Fruit fly (Drosophila melanogaster) whole organism, embryonic: ENCODE measurements around the gene Cyp6d4.

Experiments used
- ATbp ChIP-seq: fragments of 200-800 bp; sonication (Bioruptor generic); optimal IDR thresholded peaks from 2 replicates; lab custom pipeline; 2017; ENCODE audit warnings: missing biosample characterization, mild to moderate bottlenecking, missing genetic modification characterization, missing genetic modification reagents
- Atf3 ChIP-seq: fragments of 200-800 bp; sonication (Bioruptor generic); optimal IDR thresholded peaks from 3 replicates; lab custom pipeline; 2016; ENCODE audit warnings: missing biosample characterization, missing genetic modification characterization
- Atf6 ChIP-seq: fragments of 200-800 bp; sonication (Bioruptor generic); IDR thresholded peaks from 2 replicates; pipeline ENCODE4 v1.3.6; 2022; ENCODE audit warnings: missing biosample characterization, missing genetic modification characterization
- BEAF-32 ChIP-seq: fragments of 200-800 bp; sonication (Bioruptor generic); optimal IDR thresholded peaks from 3 replicates; lab custom pipeline; 2017; ENCODE audit warnings: missing biosample characterization, missing genetic modification characterization, mild to moderate bottlenecking, moderate library complexity, missing genetic modification reagents
- CG10366 ChIP-seq: fragments of 200-800 bp; sonication (Bioruptor generic); IDR thresholded peaks from 2 replicates; pipeline ENCODE4 v1.3.6; 2022; ENCODE audit warnings: missing biosample characterization, missing genetic modification characterization
- CG11696 ChIP-seq: fragments of 200-800 bp; sonication (Bioruptor generic); IDR thresholded peaks from 2 replicates; pipeline ENCODE4 v1.3.6; 2022; ENCODE audit warnings: missing biosample characterization, missing genetic modification characterization
- CG12299 ChIP-seq: fragments of 200-800 bp; sonication (Bioruptor generic); optimal IDR thresholded peaks from 2 replicates; lab custom pipeline; 2018; ENCODE audit warnings: missing biosample characterization, mild to moderate bottlenecking, missing genetic modification characterization
- CG16863 ChIP-seq: fragments of 200-800 bp; sonication (Bioruptor generic); optimal IDR thresholded peaks from 3 replicates; lab custom pipeline; 2016; ENCODE audit warnings: missing biosample characterization, missing genetic modification characterization
- CG17359 ChIP-seq: fragments of 200-800 bp; sonication (Bioruptor generic); optimal IDR thresholded peaks from 3 replicates; lab custom pipeline; 2018; ENCODE audit warnings: missing biosample characterization, mild to moderate bottlenecking, missing genetic modification characterization, moderate library complexity
- CG17385 ChIP-seq: fragments of 200-800 bp; sonication (Bioruptor generic); optimal IDR thresholded peaks from 3 replicates; lab custom pipeline; 2018; ENCODE audit warnings: missing biosample characterization, mild to moderate bottlenecking, missing genetic modification characterization
- CG18619 ChIP-seq: fragments of 200-800 bp; sonication (Bioruptor generic); optimal IDR thresholded peaks from 3 replicates; lab custom pipeline; 2017; ENCODE audit warnings: missing biosample characterization, mild to moderate bottlenecking, missing genetic modification characterization
- CG2889 ChIP-seq: fragments of 200-800 bp; sonication (Bioruptor generic); IDR thresholded peaks from 3 replicates; pipeline ENCODE4 v1.3.6; 2022; ENCODE audit warnings: missing biosample characterization, missing genetic modification characterization
- CG31224 ChIP-seq: fragments of 200-800 bp; sonication (Bioruptor generic); IDR thresholded peaks from 2 replicates; pipeline ENCODE4 v1.3.6; 2022; ENCODE audit warnings: missing biosample characterization, missing genetic modification characterization
- CG3847 ChIP-seq: fragments of 200-800 bp; sonication (Bioruptor generic); IDR thresholded peaks from 2 replicates; pipeline ENCODE4 v1.3.6; 2022; ENCODE audit warnings: missing biosample characterization, missing genetic modification characterization
- CG4854 ChIP-seq: fragments of 200-800 bp; sonication (Bioruptor generic); optimal IDR thresholded peaks from 2 replicates; lab custom pipeline; 2016; ENCODE audit warnings: missing biosample characterization, missing genetic modification characterization, inconsistent platforms
- CG6254 ChIP-seq: fragments of 200-800 bp; sonication (Bioruptor generic); optimal IDR thresholded peaks from 3 replicates; lab custom pipeline; 2017; ENCODE audit warnings: mild to moderate bottlenecking, missing biosample characterization, missing genetic modification reagents, missing genetic modification characterization
- CG6683 ChIP-seq: fragments of 200-800 bp; sonication (Bioruptor generic); optimal IDR thresholded peaks from 2 replicates; lab custom pipeline; 2017; ENCODE audit warnings: missing biosample characterization, mild to moderate bottlenecking, missing genetic modification characterization, missing genetic modification reagents
- CG6765 ChIP-seq: fragments of 200-800 bp; sonication (Bioruptor generic); optimal IDR thresholded peaks from 3 replicates; lab custom pipeline; 2017; ENCODE audit warnings: missing biosample characterization, mild to moderate bottlenecking, missing genetic modification characterization
- CG7357 ChIP-seq: fragments of 200-800 bp; sonication (Bioruptor generic); IDR thresholded peaks from 3 replicates; pipeline ENCODE4 v1.3.6; 2022; ENCODE audit warnings: missing biosample characterization, missing genetic modification characterization
- CG8089 ChIP-seq: fragments of 200-800 bp; sonication (Bioruptor generic); optimal IDR thresholded peaks from 3 replicates; lab custom pipeline; 2016; ENCODE audit warnings: missing biosample characterization, missing genetic modification characterization
- CG9437 ChIP-seq: fragments of 200-800 bp; sonication (Bioruptor generic); optimal IDR thresholded peaks from 2 replicates; lab custom pipeline; 2018; ENCODE audit warnings: missing biosample characterization, mild to moderate bottlenecking, missing genetic modification characterization
- Dbx ChIP-seq: fragments of 200-800 bp; sonication (Bioruptor generic); IDR thresholded peaks from 3 replicates; pipeline ENCODE4 v1.3.6; 2022; ENCODE audit warnings: missing biosample characterization, missing genetic modification characterization
- E2f2 ChIP-seq: fragments of 200-800 bp; sonication (Bioruptor generic); IDR thresholded peaks from 2 replicates; pipeline ENCODE4 v1.3.6; 2022; ENCODE audit warnings: missing biosample characterization, missing genetic modification characterization
- Ets97D ChIP-seq: fragments of 200-800 bp; sonication (Bioruptor generic); optimal IDR thresholded peaks from 3 replicates; lab custom pipeline; 2016; ENCODE audit warnings: missing biosample characterization, missing genetic modification characterization
- HLH3B ChIP-seq: fragments of 200-800 bp; sonication (Bioruptor generic); IDR thresholded peaks from 2 replicates; pipeline ENCODE4 v1.3.6; 2022; ENCODE audit warnings: missing biosample characterization, missing genetic modification characterization
- Hmr ChIP-seq: fragments of 200-800 bp; sonication (Bioruptor generic); optimal IDR thresholded peaks from 3 replicates; lab custom pipeline; 2017; ENCODE audit warnings: mild to moderate bottlenecking, missing biosample characterization, missing genetic modification reagents, missing genetic modification characterization
- Mrtf ChIP-seq: fragments of 200-800 bp; sonication (Bioruptor generic); IDR thresholded peaks from 3 replicates; pipeline ENCODE4 v1.3.6; 2022; ENCODE audit warnings: missing biosample characterization, missing genetic modification characterization
- NK7.1 ChIP-seq: fragments of 200-800 bp; sonication (Bioruptor generic); optimal IDR thresholded peaks from 3 replicates; lab custom pipeline; 2016; ENCODE audit warnings: missing biosample characterization, missing genetic modification characterization
- Pdp1 ChIP-seq, 2 experiments: fragments of 200-800 bp; sonication (Bioruptor generic); optimal IDR thresholded peaks; 3 replicates each; lab custom pipeline; 2016; ENCODE audit warnings: missing biosample characterization in 2 of 2, missing genetic modification characterization in 2 of 2, mild to moderate bottlenecking in 1 of 2, moderate library complexity in 1 of 2
- Poxn ChIP-seq: fragments of 200-800 bp; sonication (Bioruptor generic); IDR thresholded peaks from 2 replicates; pipeline ENCODE4 v1.3.6; 2022; ENCODE audit warnings: missing biosample characterization, missing genetic modification characterization
- Ravus ChIP-seq: fragments of 200-800 bp; sonication (Bioruptor generic); IDR thresholded peaks from 2 replicates; pipeline ENCODE4 v1.3.6; 2022; ENCODE audit warnings: missing biosample characterization, missing genetic modification characterization
- ap ChIP-seq: fragments of 200-800 bp; sonication (Bioruptor generic); IDR thresholded peaks from 2 replicates; pipeline ENCODE4 v1.3.6; 2022; ENCODE audit warnings: missing biosample characterization, missing genetic modification characterization
- ara ChIP-seq: fragments of 200-800 bp; sonication (Bioruptor generic); IDR thresholded peaks from 2 replicates; pipeline ENCODE4 v1.3.6; 2022; ENCODE audit warnings: missing biosample characterization, missing genetic modification characterization
- bigmax ChIP-seq: fragments of 200-800 bp; sonication (Bioruptor generic); optimal IDR thresholded peaks from 2 replicates; lab custom pipeline; 2018; ENCODE audit warnings: missing biosample characterization, mild to moderate bottlenecking, missing genetic modification characterization
- crc ChIP-seq: fragments of 200-800 bp; sonication (Bioruptor generic); optimal IDR thresholded peaks from 2 replicates; lab custom pipeline; 2016; ENCODE audit warnings: missing biosample characterization, missing genetic modification characterization
- cwo ChIP-seq: fragments of 200-800 bp; sonication (Bioruptor generic); optimal IDR thresholded peaks from 3 replicates; lab custom pipeline; 2017; ENCODE audit warnings: missing biosample characterization, missing genetic modification characterization, mild to moderate bottlenecking, moderate library complexity, missing genetic modification reagents
- dimm ChIP-seq: fragments of 200-800 bp; sonication (Bioruptor generic); IDR thresholded peaks from 2 replicates; pipeline ENCODE4 v1.3.6; 2022; ENCODE audit warnings: missing biosample characterization, missing genetic modification characterization
- ewg ChIP-seq: fragments of 200-800 bp; sonication (Bioruptor generic); optimal IDR thresholded peaks from 3 replicates; lab custom pipeline; 2017; ENCODE audit warnings: mild to moderate bottlenecking, missing biosample characterization, missing genetic modification reagents, missing genetic modification characterization
- exex ChIP-seq: fragments of 200-800 bp; sonication (Bioruptor generic); optimal IDR thresholded peaks from 4 replicates; lab custom pipeline; 2018; ENCODE audit warnings: missing biosample characterization, mild to moderate bottlenecking, missing genetic modification characterization, moderate library complexity
- gem ChIP-seq: fragments of 200-800 bp; sonication (Bioruptor generic); optimal IDR thresholded peaks from 2 replicates; lab custom pipeline; 2019; ENCODE audit warnings: missing biosample characterization, mild to moderate bottlenecking, missing genetic modification characterization, moderate library complexity
- hb ChIP-seq: fragments of 200-800 bp; sonication (Bioruptor generic); IDR thresholded peaks from 3 replicates; pipeline ENCODE4 v1.3.6; 2022; ENCODE audit warnings: missing biosample characterization, missing genetic modification characterization; ENCODE audit not compliant: partially characterized antibody
- jumu ChIP-seq: fragments of 200-800 bp; sonication (Bioruptor generic); optimal IDR thresholded peaks from 3 replicates; lab custom pipeline; 2016; ENCODE audit warnings: missing biosample characterization, missing genetic modification characterization
- lbe ChIP-seq: fragments of 200-800 bp; sonication (Bioruptor generic); optimal IDR thresholded peaks from 2 replicates; lab custom pipeline; 2016; ENCODE audit warnings: missing biosample characterization, mild to moderate bottlenecking, missing genetic modification characterization
- nmo ChIP-seq: fragments of 200-800 bp; sonication (Bioruptor generic); optimal IDR thresholded peaks from 2 replicates; lab custom pipeline; 2018; ENCODE audit warnings: missing biosample characterization, mild to moderate bottlenecking, missing genetic modification characterization, moderate library complexity
- repo ChIP-seq: fragments of 200-800 bp; sonication (Bioruptor generic); optimal IDR thresholded peaks from 2 replicates; lab custom pipeline; 2016; ENCODE audit warnings: missing biosample characterization, missing genetic modification characterization
- sd ChIP-seq: fragments of 200-800 bp; sonication (Bioruptor generic); optimal IDR thresholded peaks from 3 replicates; lab custom pipeline; 2018; ENCODE audit warnings: missing biosample characterization, mild to moderate bottlenecking, missing genetic modification characterization, moderate library complexity
- sens-2 ChIP-seq: fragments of 200-800 bp; sonication (Bioruptor generic); IDR thresholded peaks from 2 replicates; pipeline ENCODE4 v1.3.6; 2022; ENCODE audit warnings: missing biosample characterization, missing genetic modification characterization
- slou ChIP-seq: fragments of 200-800 bp; sonication (Bioruptor generic); optimal IDR thresholded peaks from 3 replicates; lab custom pipeline; 2016; ENCODE audit warnings: missing biosample characterization, missing genetic modification characterization
- tin ChIP-seq: fragments of 200-800 bp; sonication (Bioruptor generic); optimal IDR thresholded peaks from 3 replicates; lab custom pipeline; 2016; ENCODE audit warnings: missing biosample characterization, missing genetic modification characterization
- vvl ChIP-seq: fragments of 200-800 bp; sonication (Bioruptor generic); IDR thresholded peaks from 2 replicates; pipeline ENCODE4 v1.3.6; 2022; ENCODE audit warnings: missing biosample characterization, missing genetic modification characterization
- wor ChIP-seq: fragments of 200-800 bp; sonication (Bioruptor generic); IDR thresholded peaks from 2 replicates; pipeline ENCODE4 v1.3.6; 2022; ENCODE audit warnings: missing biosample characterization, missing genetic modification characterization

Gene Cyp6d4

DNA sequence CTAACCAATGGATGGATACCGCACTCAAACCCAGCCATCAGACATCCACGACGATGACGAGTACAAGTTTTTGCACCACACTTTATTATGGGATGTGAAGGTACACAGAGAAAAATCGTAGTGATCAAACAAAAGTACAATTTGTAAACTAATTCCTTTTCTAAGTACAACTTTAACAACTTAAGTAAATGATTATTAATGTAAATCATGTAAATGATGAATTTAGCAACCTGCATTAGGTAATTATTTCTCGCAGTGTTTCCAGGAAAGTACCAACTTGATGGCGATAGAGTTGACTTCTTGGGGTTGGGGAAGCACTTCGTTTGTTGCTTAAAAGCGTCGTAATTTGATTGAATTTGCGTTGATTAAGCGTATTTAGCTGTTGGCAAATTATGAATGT lies 35.0 kb upstream of the Cyp6d4 start (continued):
- peak in 1 of 2 experiments; percentile 22 for TF ChIP-seq Pdp1 (GFP tag; optimal IDR thresholded peaks at IDR 0.05; lab: Kevin White, UChicago)
- TF ChIP-seq CG11696 (GFP tag; lab: Robert Waterston, UW): 0 out of 2 replicates have a peak, but pooled peaks have one; percentile 51
- peak; percentile 49 for TF ChIP-seq E2f2 (GFP tag; lab: Robert Waterston, UW)
- TF ChIP-seq bigmax (GFP tag; lab: Kevin White, UChicago): no peak
- peak; percentile 77 for TF ChIP-seq ap
- peak; percentile 77 for TF ChIP-seq CG17359
- TF ChIP-seq CG10366: peak; percentile 78
- peak; percentile 23 for TF ChIP-seq exex (tag; lab: Kevin White, UChicago)
- TF ChIP-seq Atf3 (GFP tag; lab: Kevin White, UChicago): peak; percentile 30
- peak; percentile 57 for TF ChIP-seq CG18619 (GFP tag; lab: Kevin White, UChicago)
- TF ChIP-seq dimm (GFP tag; lab: Robert Waterston, UW): peak; percentile 51
- TF ChIP-seq BEAF-32 (GFP tag; lab: Kevin White, UChicago): no peak
- peak; percentile 53 for TF ChIP-seq CG16863
- peak; percentile 77 for TF ChIP-seq CG3847 (GFP tag; lab: Robert Waterston, UW)
- TF ChIP-seq slou: peak; percentile 22
- peak; percentile 30 for TF ChIP-seq ewg (GFP tag; lab: Kevin White, UChicago)
- TF ChIP-seq CG31224: peak; percentile 40; the same call in 1 of the 2 replicates
- TF ChIP-seq wor (GFP tag; lab: Robert Waterston, UW): peak; percentile 61
- TF ChIP-seq cwo: peak; percentile 63
- peak; percentile 80; the same call in 2 of the 3 replicates for TF ChIP-seq CG2889
- TF ChIP-seq Ets97D (GFP tag; lab: Kevin White, UChicago): no peak
- TF ChIP-seq sd (tag; lab: Kevin White, UChicago): no peak
- peak; percentile 57; the same call in 1 of the 2 replicates for TF ChIP-seq ara
- peak; percentile 62 for TF ChIP-seq CG17385 (GFP tag; lab: Kevin White, UChicago)
- TF ChIP-seq Ravus (GFP tag; lab: Robert Waterston, UW): peak; percentile 12; the same call in 1 of the 2 replicates
- peak; percentile 61; the same call in 2 of the 3 replicates for TF ChIP-seq Dbx (GFP tag; lab: Robert Waterston, UW)
- no peak for TF ChIP-seq CG4854 (GFP tag; lab: Kevin White, UChicago)
- TF ChIP-seq CG12299 (tag; lab: Kevin White, UChicago): peak; percentile 22
- TF ChIP-seq CG6254 (GFP tag; lab: Kevin White, UChicago): peak; percentile 35
- TF ChIP-seq CG6683 (GFP tag; lab: Kevin White, UChicago): no peak
- peak; percentile 13 for TF ChIP-seq CG8089 (GFP tag; lab: Kevin White, UChicago)
- TF ChIP-seq Atf6 (GFP tag; lab: Robert Waterston, UW): peak; percentile 85
- peak; percentile 31; the same call in 1 of the 3 replicates for TF ChIP-seq Mrtf (GFP tag; lab: Robert Waterston, UW)
- 0 out of 3 replicates have a peak, but pooled peaks have one; percentile 23 for TF ChIP-seq CG7357 (GFP tag; lab: Robert Waterston, UW)
- peak; percentile 75 for TF ChIP-seq nmo (GFP tag; lab: Kevin White, UChicago)
- TF ChIP-seq sens-2 (GFP tag; lab: Robert Waterston, UW): peak; percentile 62
- TF ChIP-seq NK7.1: no peak
- peak; percentile 43; the same call in 1 of the 2 replicates for TF ChIP-seq vvl
- peak; percentile 34 for TF ChIP-seq CG9437
- TF ChIP-seq HLH3B (GFP tag; lab: Robert Waterston, UW): peak; percentile 60; the same call in 1 of the 2 replicates
- no peak for TF ChIP-seq repo (GFP tag; lab: Kevin White, UChicago)
- peak; percentile 3 for TF ChIP-seq jumu (GFP tag; lab: Kevin White, UChicago)
- TF ChIP-seq lbe (GFP tag; lab: Kevin White, UChicago): no peak
- no peak for TF ChIP-seq Poxn (GFP tag; lab: Robert Waterston, UW)
- TF ChIP-seq ATbp (GFP tag; lab: Kevin White, UChicago): peak; percentile 49
- no peak for TF ChIP-seq hb (GFP tag; lab: Robert Waterston, UW)
- TF ChIP-seq CG6765 (GFP tag; lab: Kevin White, UChicago): no peak
- peak; percentile 1 for TF ChIP-seq crc (GFP tag; lab: Kevin White, UChicago)
- peak; percentile 85 for TF ChIP-seq gem (tag; lab: Kevin White, UChicago)
- peak; percentile 69 for TF ChIP-seq Hmr (GFP tag; lab: Kevin White, UChicago)
- TF ChIP-seq tin (GFP tag; lab: Kevin White, UChicago): peak; percentile 44
